Fruit fly (Drosophila melanogaster): ENCODE measurements around the gene Act5C.

- TF ChIP-seq ttk (optimal IDR thresholded peaks at IDR 0.05) (no peak), h (optimal IDR thresholded peaks at IDR 0.05) (no peak), insv (optimal IDR thresholded peaks at IDR 0.05) (no peak), Myc (optimal IDR thresholded peaks at IDR 0.05) (no peak), psq (optimal IDR thresholded peaks at IDR 0.05) (no peak), Sin3A (optimal IDR thresholded peaks at IDR 0.05) (no peak)
Observed at dm6 chrX:5876584-5876983, 24.1 kb upstream of the Act5C start, which contains the start of gene mof.

Data from Kc167 (cell line).